Worm (Caenorhabditis elegans) whole organism, L3 larva: ENCODE measurements around the gene F57A8.6.
A peak's percentile ranks its signal among the peaks of the same experiment; 100 is the strongest.

Experiments used
- aly-2 ChIP-seq: fragments of 150-350 bp; optimal IDR thresholded peaks from 2 replicates; lab custom pipeline; 2014; ENCODE audit warnings: missing biosample characterization, missing genetic modification characterization
- ama-1 ChIP-seq: fragments of 150-350 bp; optimal IDR thresholded peaks from 2 replicates; lab custom pipeline; 2018
- ceh-16 ChIP-seq: sonication (generic microtip); optimal IDR thresholded peaks from 2 replicates; lab custom pipeline; 2017; ENCODE audit warnings: missing biosample characterization, missing genetic modification characterization
- ceh-28 ChIP-seq: fragments of 150-350 bp; optimal IDR thresholded peaks from 2 replicates; lab custom pipeline; 2014; ENCODE audit warnings: missing biosample characterization, missing genetic modification reagents, missing genetic modification characterization
- ceh-9 ChIP-seq: sonication (generic microtip); optimal IDR thresholded peaks from 2 replicates; lab custom pipeline; 2018; ENCODE audit warnings: missing biosample characterization, missing genetic modification characterization
- daf-12 ChIP-seq: fragments of 150-350 bp; optimal IDR thresholded peaks from 2 replicates; lab custom pipeline; 2014; ENCODE audit warnings: missing biosample characterization, missing genetic modification reagents, missing genetic modification characterization
- egl-27 ChIP-seq: sonication (generic microtip); optimal IDR thresholded peaks from 4 replicates; lab custom pipeline; 2017; ENCODE audit warnings: missing biosample characterization, missing genetic modification reagents, missing genetic modification characterization
- egl-5 ChIP-seq: fragments of 150-350 bp; optimal IDR thresholded peaks from 2 replicates; lab custom pipeline; 2017; ENCODE audit warnings: missing biosample characterization, missing genetic modification reagents, missing genetic modification characterization, inconsistent platforms
- elt-1 ChIP-seq: fragments of 150-350 bp; optimal IDR thresholded peaks from 2 replicates; lab custom pipeline; 2014; ENCODE audit warnings: missing biosample characterization, missing genetic modification characterization
- elt-2 ChIP-seq: sonication (generic microtip); optimal IDR thresholded peaks from 2 replicates; lab custom pipeline; 2016; ENCODE audit warnings: missing genetic modification reagents, mild to moderate bottlenecking, missing genetic modification characterization, missing compliant biosample characterization
- elt-3 ChIP-seq, 3 experiments: fragments of 150-350 bp in 1 of 3; sonication (generic microtip) in 2 of 3; optimal IDR thresholded peaks; 2 replicates in 2 of 3; 4 replicates in 1 of 3; lab custom pipeline; 2014 to 2017; ENCODE audit warnings: missing biosample characterization in 3 of 3, missing genetic modification characterization in 3 of 3
- eor-1 ChIP-seq, 2 experiments: fragments of 150-350 bp; optimal IDR thresholded peaks; 2 replicates each; lab custom pipeline; 2014 to 2018; ENCODE audit warnings: missing biosample characterization in 2 of 2, missing genetic modification characterization in 2 of 2
- fkh-10 ChIP-seq: sonication (generic microtip); optimal IDR thresholded peaks from 2 replicates; lab custom pipeline; 2017; ENCODE audit warnings: missing biosample characterization, missing genetic modification reagents, missing genetic modification characterization
- fkh-2 ChIP-seq: fragments of 150-350 bp; optimal IDR thresholded peaks from 2 replicates; lab custom pipeline; 2014; ENCODE audit warnings: missing biosample characterization, missing genetic modification reagents, missing genetic modification characterization
- fos-1 ChIP-seq: fragments of 150-350 bp; optimal IDR thresholded peaks from 2 replicates; lab custom pipeline; 2014; ENCODE audit warnings: missing biosample characterization, missing genetic modification characterization
- hmg-11 ChIP-seq: sonication (generic microtip); optimal IDR thresholded peaks from 2 replicates; lab custom pipeline; 2016; ENCODE audit warnings: missing genetic modification characterization, missing compliant biosample characterization
- jun-1 ChIP-seq: fragments of 150-350 bp; optimal IDR thresholded peaks from 2 replicates; lab custom pipeline; 2014; ENCODE audit warnings: missing biosample characterization, missing genetic modification reagents, missing genetic modification characterization
- lin-39 ChIP-seq: fragments of 150-350 bp; optimal IDR thresholded peaks from 2 replicates; lab custom pipeline; 2018; ENCODE audit warnings: missing biosample characterization, missing genetic modification reagents, missing genetic modification characterization
- mdl-1 ChIP-seq: fragments of 150-350 bp; optimal IDR thresholded peaks from 2 replicates; lab custom pipeline; 2014; ENCODE audit warnings: missing biosample characterization, missing genetic modification characterization
- mml-1 ChIP-seq: fragments of 150-350 bp; sonication (generic microtip); optimal IDR thresholded peaks from 3 replicates; lab custom pipeline; 2014; ENCODE audit warnings: missing biosample characterization, missing genetic modification characterization
- nfya-1 ChIP-seq: sonication (generic microtip); optimal IDR thresholded peaks from 2 replicates; lab custom pipeline; 2017; ENCODE audit warnings: missing genetic modification characterization, mild to moderate bottlenecking, missing compliant biosample characterization, antibody characterized with exemption, moderate library complexity; ENCODE audit not compliant: insufficient read depth
- nhr-11 ChIP-seq: fragments of 150-350 bp; optimal IDR thresholded peaks from 2 replicates; lab custom pipeline; 2014; ENCODE audit warnings: missing biosample characterization, missing genetic modification characterization
- nhr-237 ChIP-seq: fragments of 150-350 bp; optimal IDR thresholded peaks from 2 replicates; lab custom pipeline; 2014; ENCODE audit warnings: missing biosample characterization, missing genetic modification characterization
- nhr-25 ChIP-seq: sonication (generic microtip); optimal IDR thresholded peaks from 2 replicates; lab custom pipeline; 2017; ENCODE audit warnings: missing biosample characterization, missing genetic modification characterization
- nhr-28 ChIP-seq: fragments of 150-350 bp; optimal IDR thresholded peaks from 2 replicates; lab custom pipeline; 2014; ENCODE audit warnings: missing biosample characterization, missing genetic modification characterization
- nhr-76 ChIP-seq: fragments of 150-350 bp; sonication (generic microtip); optimal IDR thresholded peaks from 5 replicates; lab custom pipeline; 2014; ENCODE audit warnings: missing biosample characterization, missing genetic modification characterization
- nhr-77 ChIP-seq: fragments of 150-350 bp; optimal IDR thresholded peaks from 2 replicates; lab custom pipeline; 2014; ENCODE audit warnings: missing biosample characterization, missing genetic modification characterization
- pha-4 ChIP-seq: fragments of 150-350 bp; optimal IDR thresholded peaks from 2 replicates; lab custom pipeline; 2014; ENCODE audit warnings: missing biosample characterization, missing genetic modification reagents, missing genetic modification characterization
- pqm-1 ChIP-seq: fragments of 150-350 bp; optimal IDR thresholded peaks from 2 replicates; lab custom pipeline; 2017; ENCODE audit warnings: missing biosample characterization, missing genetic modification characterization, inconsistent platforms
- sea-2 ChIP-seq: fragments of 150-350 bp; sonication (generic microtip); optimal IDR thresholded peaks from 4 replicates; lab custom pipeline; 2014; ENCODE audit warnings: missing biosample characterization, missing genetic modification reagents, missing genetic modification characterization
- skn-1 ChIP-seq: fragments of 150-350 bp; optimal IDR thresholded peaks from 2 replicates; lab custom pipeline; 2014; ENCODE audit warnings: missing biosample characterization, missing genetic modification characterization
- tbx-2 ChIP-seq: sonication (generic microtip); optimal IDR thresholded peaks from 2 replicates; lab custom pipeline; 2016; ENCODE audit warnings: mild to moderate bottlenecking, missing genetic modification characterization, missing compliant biosample characterization
- unc-39 ChIP-seq: sonication (generic microtip); optimal IDR thresholded peaks from 4 replicates; lab custom pipeline; 2017; ENCODE audit warnings: missing biosample characterization, missing genetic modification characterization
- unc-62 ChIP-seq: fragments of 150-350 bp; sonication (generic microtip); optimal IDR thresholded peaks from 4 replicates; lab custom pipeline; 2014; ENCODE audit warnings: missing biosample characterization, missing genetic modification reagents, missing genetic modification characterization
- zag-1 ChIP-seq: fragments of 150-350 bp; optimal IDR thresholded peaks from 2 replicates; lab custom pipeline; 2014; ENCODE audit warnings: missing biosample characterization, missing genetic modification characterization
- ztf-11 ChIP-seq: fragments of 150-350 bp; optimal IDR thresholded peaks from 2 replicates; lab custom pipeline; 2014; ENCODE audit warnings: missing biosample characterization, missing genetic modification characterization
- ztf-4 ChIP-seq: fragments of 150-350 bp; optimal IDR thresholded peaks from 2 replicates; lab custom pipeline; 2014; ENCODE audit warnings: missing biosample characterization, missing genetic modification characterization

Gene F57A8.6

DNA sequence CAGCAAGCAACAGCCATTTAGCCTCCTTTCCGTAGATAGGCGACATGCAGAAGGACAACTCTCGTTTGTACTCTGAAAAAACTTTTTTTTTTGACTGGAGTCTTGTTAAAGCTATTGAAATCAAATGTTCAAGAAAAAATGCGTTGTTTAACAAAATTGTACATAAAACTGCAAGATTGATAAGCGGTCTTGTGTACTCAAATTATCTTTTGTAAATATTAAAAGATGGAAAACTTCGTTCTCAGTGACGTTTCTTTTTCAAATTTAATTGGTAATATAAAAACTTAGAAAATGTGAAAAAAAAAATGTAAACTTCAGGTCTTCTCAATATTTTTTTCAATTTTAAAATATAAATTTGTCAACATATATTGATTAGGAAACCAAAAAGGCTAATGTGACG lies 37.4 kb upstream of the F57A8.6 start:
- no peak for TF ChIP-seq elt-1 (tag; lab: Kevin White, UChicago)
- no peak for TF ChIP-seq elt-3 (tag; optimal IDR thresholded peaks at IDR 0.05; lab: Kevin White, UChicago)
- no peak for TF ChIP-seq fkh-10 (GFP tag; lab: Kevin White, UChicago)
- no peak for TF ChIP-seq egl-5
- TF ChIP-seq pha-4, result peak; percentile 63
- TF ChIP-seq pqm-1, result peak; percentile 5
- no peak for TF ChIP-seq unc-39 (tag; lab: Kevin White, UChicago)
- TF ChIP-seq nhr-77 (tag; lab: Kevin White, UChicago), result no peak
- TF ChIP-seq fos-1 (tag; lab: Kevin White, UChicago), result no peak
- TF ChIP-seq ceh-16 (tag; lab: Kevin White, UChicago), result no peak
- TF ChIP-seq zag-1, result no peak
- no peak for TF ChIP-seq mml-1
- no peak for TF ChIP-seq ztf-4 (tag; lab: Kevin White, UChicago)
- no peak for TF ChIP-seq ceh-9
- no peak for TF ChIP-seq lin-39 (tag; lab: Kevin White, UChicago)
- no peak for TF ChIP-seq skn-1 (tag; lab: Kevin White, UChicago)
- TF ChIP-seq ama-1, result no peak
- TF ChIP-seq sea-2 (GFP tag; lab: Kevin White, UChicago), result no peak
- no peak for TF ChIP-seq eor-1 (tag; optimal IDR thresholded peaks at IDR 0.05; lab: Kevin White, UChicago)
- TF ChIP-seq ceh-28 (tag; lab: Kevin White, UChicago), result no peak
- TF ChIP-seq fkh-2, result no peak
- TF ChIP-seq nhr-28 (tag; lab: Kevin White, UChicago), result no peak
- TF ChIP-seq elt-2 (tag; lab: Kevin White, UChicago), result peak; percentile 42
- no peak for TF ChIP-seq nhr-237
- no peak for TF ChIP-seq daf-12 (tag; lab: Kevin White, UChicago)
- no peak for TF ChIP-seq hmg-11 (tag; lab: Kevin White, UChicago)

- TF ChIP-seq ztf-11 (tag; lab: Kevin White, UChicago) (no peak), eor-1 (tag; optimal IDR thresholded peaks at IDR 0.05; lab: Kevin White, UChicago) (no peak), lin-39 (tag; lab: Kevin White, UChicago) (no peak), unc-62 (GFP tag; lab: Kevin White, UChicago) (no peak), aly-2 (tag; lab: Kevin White, UChicago) (no peak), ceh-16 (tag; lab: Kevin White, UChicago) (no peak), jun-1 (tag; lab: Kevin White, UChicago) (no peak), nhr-25 (tag; lab: Kevin White, UChicago) (no peak), skn-1 (tag; lab: Kevin White, UChicago) (no peak), elt-1 (tag; lab: Kevin White, UChicago) (no peak), pha-4 (no peak)
Observed at ce11 chrV:10107309-10107708, 33.6 kb upstream of the F57A8.6 start, which contains the start of gene C08B6.11. Gene C08B6.11 (plus strand): TSS chrV:10107609.

DNA sequence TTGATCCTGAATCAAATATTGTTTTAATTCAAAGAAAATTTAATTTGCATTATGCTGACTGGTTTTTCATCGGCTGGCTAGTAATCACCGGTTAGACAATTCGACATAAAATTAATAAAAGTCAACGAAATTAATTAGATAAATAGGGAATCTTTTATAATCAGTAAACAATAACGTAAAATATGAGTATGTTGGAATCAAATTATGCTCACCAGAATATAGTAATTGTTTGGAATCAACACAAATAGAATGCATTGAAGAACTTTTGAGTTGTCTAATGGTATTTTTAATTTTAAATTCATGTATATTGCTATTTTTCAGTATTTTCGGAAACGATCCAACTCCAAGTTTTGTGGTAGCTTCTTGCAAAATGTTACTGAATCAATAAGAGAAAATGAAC lies 31.7 kb upstream of the F57A8.6 start, which contains the start of gene C08B6.2:
Gene C08B6.2, plus strand, starts transcription at position 301 of the 400 bp plus-strand sequence.
- TF ChIP-seq sea-2 (GFP tag; lab: Kevin White, UChicago) (no peak), nhr-25 (tag; lab: Kevin White, UChicago) (no peak), nhr-77 (tag; lab: Kevin White, UChicago) (no peak), hmg-11 (tag; lab: Kevin White, UChicago) (no peak), fkh-2 (no peak), nfya-1 (tag; lab: Kevin White, UChicago) (no peak), eor-1 (tag; optimal IDR thresholded peaks at IDR 0.05; lab: Kevin White, UChicago) (no peak), mdl-1 (tag; lab: Kevin White, UChicago) (no peak), ztf-4 (tag; lab: Kevin White, UChicago) (no peak), nhr-11 (no peak), nhr-76 (tag; lab: Kevin White, UChicago) (no peak), elt-3 (tag; optimal IDR thresholded peaks at IDR 0.05; lab: Kevin White, UChicago) (no peak), egl-27 (tag; lab: Kevin White, UChicago) (no peak), ceh-9 (no peak), ceh-16 (tag; lab: Kevin White, UChicago) (no peak)

DNA sequence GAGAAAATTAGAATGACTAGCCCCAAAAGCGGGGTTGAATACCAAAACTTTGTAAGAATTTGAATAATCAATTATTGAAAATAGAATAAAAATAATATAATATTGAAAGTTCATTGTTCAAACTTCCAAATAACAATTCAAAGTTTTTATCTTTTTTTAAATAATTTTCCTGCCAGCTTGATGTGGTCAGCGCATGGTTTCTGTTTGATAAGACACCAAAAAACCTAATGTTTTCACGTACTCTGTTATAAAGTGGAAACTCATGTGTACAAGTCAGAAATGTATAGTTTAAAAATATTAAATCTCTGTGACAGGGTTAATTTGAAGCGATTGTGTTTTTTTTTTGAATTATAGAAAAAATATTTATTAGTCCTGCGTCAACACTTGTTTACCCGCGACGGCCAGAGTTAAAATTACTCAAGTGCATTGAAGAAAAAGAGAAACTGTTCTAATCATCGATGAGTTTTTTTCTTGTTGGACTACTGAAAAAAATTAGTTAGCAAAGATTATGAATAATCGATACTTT lies 31.2 kb upstream of the F57A8.6 start, which contains the start of gene ugt-17:
Gene ugt-17, minus strand, starts transcription at position 180 of the 526 bp plus-strand sequence.
- TF ChIP-seq nfya-1 (tag; lab: Kevin White, UChicago), result no peak
- TF ChIP-seq nhr-237, result no peak
- TF ChIP-seq nhr-11, result no peak
- peak; percentile 90 for TF ChIP-seq pqm-1
- TF ChIP-seq unc-39 (tag; lab: Kevin White, UChicago), result no peak
- no peak for TF ChIP-seq tbx-2
- peak; percentile 76 for TF ChIP-seq elt-2 (tag; lab: Kevin White, UChicago)
- TF ChIP-seq ztf-11 (tag; lab: Kevin White, UChicago), result no peak
- TF ChIP-seq pha-4, result peak; percentile 51
